Worm (Caenorhabditis elegans): Measurements from ENCODE around the gene Y53F4B.7.

Y53F4B.7 gene

DNA sequence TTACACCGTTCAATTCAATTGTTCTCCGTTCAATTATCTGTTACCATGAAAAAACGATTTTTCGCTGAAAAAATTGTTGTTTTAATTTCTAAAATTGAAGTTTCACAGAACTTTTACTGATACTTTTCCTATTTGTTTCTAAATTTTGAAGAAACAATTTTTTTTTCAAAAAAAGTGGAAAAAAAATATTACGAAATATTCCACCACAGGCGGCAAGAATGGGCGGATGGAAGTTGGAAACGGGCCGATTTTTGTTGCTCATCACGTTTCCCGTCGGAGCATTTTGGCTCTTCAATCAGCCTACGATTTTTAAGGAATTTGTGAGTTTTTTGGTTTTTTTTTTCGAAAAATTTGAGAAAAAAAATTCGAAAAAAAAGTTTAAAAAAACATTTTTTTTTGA is 45.1 kb downstream of the Y53F4B.7 start, which contains the start of gene Y53F4B.14:
TSS of gene Y53F4B.14 (plus strand) at position 210 of the 400 bp plus-strand sequence.
- no peak for TF ChIP-seq lin-39 (tag; optimal IDR thresholded peaks at IDR 0.05)
- peak; percentile 81 for TF ChIP-seq zip-2 (tag; optimal IDR thresholded peaks at IDR 0.05)
- 0 out of 2 replicates have a peak, but pooled peaks have one; percentile 7 for TF ChIP-seq nhr-42 (GFP tag; IDR thresholded peaks at IDR 0.05)

DNA sequence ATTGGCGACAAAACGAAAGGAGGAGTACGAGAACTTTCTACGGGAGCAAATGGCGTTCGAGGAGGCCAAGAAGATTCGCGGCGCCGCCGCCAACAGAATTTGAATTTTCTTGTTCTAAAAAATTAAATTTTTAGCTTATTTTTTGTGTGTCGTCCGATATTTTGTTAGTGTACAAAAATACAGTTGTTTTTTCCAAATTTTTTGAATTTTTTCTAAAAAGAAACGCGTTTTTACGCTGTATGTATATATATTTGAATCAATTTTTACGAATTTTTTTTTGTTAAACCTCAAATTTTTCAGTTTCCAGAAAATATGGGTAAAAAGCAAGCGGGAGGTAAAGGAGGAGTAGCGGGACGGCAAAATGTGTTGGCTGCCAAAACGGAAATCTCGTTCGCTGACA is 46.4 kb downstream of the Y53F4B.7 start, which contains the start of gene trip-4:
TSS of gene trip-4 (plus strand) at position 301 of the 400 bp plus-strand sequence.
- TF ChIP-seq ceh-28 (tag; optimal IDR thresholded peaks at IDR 0.05) (no peak), lin-38 (GFP tag; IDR thresholded peaks at IDR 0.05) (no peak), cey-2 (tag; optimal IDR thresholded peaks at IDR 0.05; ENCODE audit: borderline replicate concordance, insufficient read depth) (no peak), nhr-42 (GFP tag; IDR thresholded peaks at IDR 0.05) (no peak), ZK546.5 (tag; optimal IDR thresholded peaks at IDR 0.05) (no peak), R02D3.7 (tag; optimal IDR thresholded peaks at IDR 0.05) (no peak), fkh-10 (GFP tag; optimal IDR thresholded peaks at IDR 0.05) (no peak), lin-39 (tag; optimal IDR thresholded peaks at IDR 0.05) (no peak), ceh-44 (GFP tag; IDR thresholded peaks at IDR 0.05) (no peak), tra-1 (GFP tag; IDR thresholded peaks at IDR 0.05) (no peak), ceh-20 (GFP tag; IDR thresholded peaks at IDR 0.05) (no peak), aly-2 (tag; optimal IDR thresholded peaks at IDR 0.05) (no peak)

DNA sequence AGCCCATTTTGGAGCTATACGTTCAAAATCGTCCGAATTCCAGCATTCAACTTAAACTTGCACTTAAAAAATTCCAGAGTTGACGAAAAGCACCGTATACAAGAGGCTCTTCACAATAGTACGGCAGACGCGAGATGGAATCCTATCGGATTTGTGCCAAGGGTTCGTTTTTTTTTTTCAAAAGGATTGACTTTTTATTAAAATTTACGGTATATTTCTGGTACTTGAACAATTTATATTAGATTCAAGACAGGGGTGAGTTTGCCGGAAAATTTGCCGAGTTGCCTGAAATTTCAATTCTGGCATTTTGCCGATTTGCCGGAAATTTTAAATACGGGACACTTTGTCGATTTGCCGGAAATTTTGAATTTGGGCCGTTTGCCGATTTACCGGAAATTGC is 49.6 kb downstream of the Y53F4B.7 start:
- no peak for TF ChIP-seq spr-3 (GFP tag; optimal IDR thresholded peaks at IDR 0.05)
- no peak for TF ChIP-seq vab-7 (GFP tag; IDR thresholded peaks at IDR 0.05)
- TF ChIP-seq nhr-48 (tag; optimal IDR thresholded peaks at IDR 0.05) = no peak
- TF ChIP-seq lin-13 (GFP tag; optimal IDR thresholded peaks at IDR 0.05) = no peak
- TF ChIP-seq ztf-11 (tag; optimal IDR thresholded peaks at IDR 0.05) = no peak
- no peak for TF ChIP-seq D1046.2 (GFP tag; IDR thresholded peaks at IDR 0.05)
- no peak for TF ChIP-seq nhr-25 (tag; optimal IDR thresholded peaks at IDR 0.05; ENCODE audit: borderline replicate concordance, insufficient read depth)
- no peak for TF ChIP-seq snpc-4 (tag; optimal IDR thresholded peaks at IDR 0.05)
- TF ChIP-seq zfp-3 (GFP tag; conservative IDR thresholded peaks at IDR 0.05) = no peak
- TF ChIP-seq ceh-62 (tag; optimal IDR thresholded peaks at IDR 0.05) = no peak
- no peak for TF ChIP-seq egl-27 (tag; optimal IDR thresholded peaks at IDR 0.05)

DNA sequence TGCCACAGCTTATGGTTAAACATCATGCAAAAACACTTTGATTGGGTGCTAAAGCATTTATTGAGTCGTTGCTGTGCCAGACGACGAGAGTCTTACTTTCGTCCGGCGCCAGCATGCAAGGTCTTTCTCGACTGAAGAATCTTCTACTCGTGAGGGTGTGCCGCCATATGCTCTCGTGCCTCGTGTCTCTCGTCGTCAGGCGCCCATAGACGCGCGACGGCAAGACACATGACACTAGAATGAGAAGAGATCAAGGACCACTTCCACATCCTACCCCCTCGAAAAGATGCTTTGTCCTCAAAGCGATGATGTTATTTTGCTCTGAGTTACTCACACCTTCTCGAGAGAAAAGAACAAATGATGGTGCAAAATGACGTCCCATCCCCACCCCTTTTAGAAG is 50.1 kb downstream of the Y53F4B.7 start:
- peak; percentile 53 for TF ChIP-seq hlh-30 (tag; optimal IDR thresholded peaks at IDR 0.05; ENCODE audit: insufficient read depth)
- TF ChIP-seq arid-1 (GFP tag; conservative IDR thresholded peaks at IDR 0.05) = 0 out of 2 replicates have a peak, but pooled peaks have one; percentile 27
- 0 out of 2 replicates have a peak, but pooled peaks have one; percentile 22 for TF ChIP-seq php-3 (GFP tag; IDR thresholded peaks at IDR 0.05)
- TF ChIP-seq egl-43 (GFP tag; IDR thresholded peaks at IDR 0.05) = 0 out of 2 replicates have a peak, but pooled peaks have one; percentile 13
- peak; percentile 70; the same call in 1 of the 2 replicates for TF ChIP-seq ctbp-1 (GFP tag; IDR thresholded peaks at IDR 0.05)
- peak; percentile 49 for TF ChIP-seq F37D6.2 (tag; optimal IDR thresholded peaks at IDR 0.05)
- peak; percentile 25 for TF ChIP-seq hlh-11 (tag; optimal IDR thresholded peaks at IDR 0.05)
- TF ChIP-seq mdl-1 (tag; optimal IDR thresholded peaks at IDR 0.05) = peak in 1 of 2 experiments; percentile 28
- peak; percentile 62 for TF ChIP-seq set-16 (GFP tag; IDR thresholded peaks at IDR 0.05)
- peak; percentile 66 for TF ChIP-seq dmd-6 (GFP tag; IDR thresholded peaks at IDR 0.05)
- TF ChIP-seq aha-1 (tag) = peak; percentile 96
- TF ChIP-seq hmg-1.1 (GFP tag; IDR thresholded peaks at IDR 0.05) = peak; percentile 57; the same call in 1 of the 2 replicates
- peak; percentile 75 for TF ChIP-seq ceh-20 (GFP tag; IDR thresholded peaks at IDR 0.05)

Measured in whole organism, L4 larva.